Worm (Caenorhabditis elegans) whole organism, L2 larva: Measurements from ENCODE around the gene Y7A5A.9.

Experiments used
- nhr-11 ChIP-seq: fragments of 150-350 bp; optimal IDR thresholded peaks from 2 replicates; lab custom pipeline; 2014; ENCODE audit warnings: missing biosample characterization, missing genetic modification characterization
- unc-55 ChIP-seq: fragments of 150-350 bp; sonication (generic microtip); optimal IDR thresholded peaks from 3 replicates; lab custom pipeline; 2014; ENCODE audit warnings: missing biosample characterization, missing genetic modification reagents, missing genetic modification characterization

The Y7A5A.9 gene

ce11 chrX:15876936-15877335 is 50.0 kb downstream of the Y7A5A.9 start:
- peak; percentile 23 for TF ChIP-seq unc-55 (GFP tag; lab: Kevin White, UChicago)
- no peak for TF ChIP-seq nhr-11 (tag; lab: Kevin White, UChicago)
